Fruit fly (Drosophila melanogaster) whole organism, embryonic: Measurements from ENCODE around the gene CG32564.
A peak's percentile ranks its signal among the peaks of the same experiment; 100 is the strongest.

Experiments
- Abd-B ChIP-seq: fragments of 200-800 bp; sonication (Bioruptor generic); optimal IDR thresholded peaks from 2 replicates; lab custom pipeline; 2018; ENCODE audit warnings: missing biosample characterization, mild to moderate bottlenecking, missing genetic modification characterization, moderate library complexity
- Awh ChIP-seq: fragments of 200-800 bp; sonication (Bioruptor generic); IDR thresholded peaks from 2 replicates; pipeline ENCODE4, ENCODE4 v1.3.6; 2022; ENCODE audit warnings: missing biosample characterization, missing genetic modification characterization
- CG13123 ChIP-seq: fragments of 200-800 bp; sonication (Bioruptor generic); optimal IDR thresholded peaks from 2 replicates; lab custom pipeline; 2016; ENCODE audit warnings: missing biosample characterization, missing genetic modification characterization
- CG18476 ChIP-seq: fragments of 200-800 bp; sonication (Bioruptor generic); optimal IDR thresholded peaks from 2 replicates; lab custom pipeline; 2016; ENCODE audit warnings: missing biosample characterization, mild to moderate bottlenecking, missing genetic modification characterization
- CG30403 ChIP-seq: fragments of 200-800 bp; sonication (Bioruptor generic); optimal IDR thresholded peaks from 3 replicates; lab custom pipeline; 2016; ENCODE audit warnings: missing biosample characterization, missing genetic modification characterization
- CG4404 ChIP-seq: fragments of 200-800 bp; sonication (Bioruptor generic); IDR thresholded peaks from 2 replicates; pipeline ENCODE4 v1.3.6; 2022; ENCODE audit warnings: missing biosample characterization, missing genetic modification characterization
- CG4707 ChIP-seq: fragments of 200-800 bp; sonication (Bioruptor generic); optimal IDR thresholded peaks from 2 replicates; lab custom pipeline; 2018; ENCODE audit warnings: missing biosample characterization, mild to moderate bottlenecking, missing genetic modification characterization, moderate library complexity
- CG7839 ChIP-seq: fragments of 200-800 bp; sonication (Bioruptor generic); optimal IDR thresholded peaks from 3 replicates; lab custom pipeline; 2018; ENCODE audit warnings: missing biosample characterization, mild to moderate bottlenecking, missing genetic modification characterization, moderate library complexity
- CG8290 ChIP-seq, 3 experiments: fragments of 200-800 bp; sonication (Bioruptor generic); optimal IDR thresholded peaks; 2 replicates each; lab custom pipeline; 2016 to 2019; ENCODE audit warnings: missing biosample characterization in 3 of 3, missing genetic modification characterization in 3 of 3, mild to moderate bottlenecking in 2 of 3, moderate library complexity in 1 of 3
- CG8388 ChIP-seq: fragments of 200-800 bp; sonication (Bioruptor generic); optimal IDR thresholded peaks from 2 replicates; lab custom pipeline; 2019; ENCODE audit warnings: missing biosample characterization, mild to moderate bottlenecking, missing genetic modification characterization, moderate library complexity
- CG9437 ChIP-seq: fragments of 200-800 bp; sonication (Bioruptor generic); optimal IDR thresholded peaks from 2 replicates; lab custom pipeline; 2018; ENCODE audit warnings: missing biosample characterization, mild to moderate bottlenecking, missing genetic modification characterization
- CG9876 ChIP-seq: fragments of 200-800 bp; sonication (Bioruptor generic); optimal IDR thresholded peaks from 2 replicates; lab custom pipeline; 2016; ENCODE audit warnings: missing biosample characterization, missing genetic modification characterization
- Dad ChIP-seq: fragments of 200-800 bp; sonication (Bioruptor generic); optimal IDR thresholded peaks from 3 replicates; lab custom pipeline; 2016; ENCODE audit warnings: missing biosample characterization, missing genetic modification characterization
- Dek ChIP-seq: fragments of 200-800 bp; sonication (Bioruptor generic); optimal IDR thresholded peaks from 3 replicates; lab custom pipeline; 2019; ENCODE audit warnings: missing biosample characterization, mild to moderate bottlenecking, missing genetic modification characterization, moderate library complexity
- Dip3 ChIP-seq: fragments of 200-800 bp; sonication (Bioruptor generic); optimal IDR thresholded peaks from 3 replicates; lab custom pipeline; 2016; ENCODE audit warnings: missing biosample characterization, missing genetic modification characterization
- Eip74EF ChIP-seq, 2 experiments: fragments of 200-800 bp in 1 of 2; fragments of >200 bp in 1 of 2; sonication (Bioruptor generic) in 1 of 2; optimal IDR thresholded peaks; 2 replicates each; lab custom pipeline; 2017 to 2019; ENCODE audit warnings: missing biosample characterization in 2 of 2, missing genetic modification characterization in 2 of 2, mild to moderate bottlenecking in 1 of 2, moderate library complexity in 1 of 2
- Ets65A ChIP-seq: fragments of 200-800 bp; sonication (Bioruptor generic); peaks from one replicate; lab custom pipeline; 2016; ENCODE audit warnings: missing biosample characterization, missing genetic modification characterization
- Ets97D ChIP-seq: fragments of 200-800 bp; sonication (Bioruptor generic); optimal IDR thresholded peaks from 3 replicates; lab custom pipeline; 2016; ENCODE audit warnings: missing biosample characterization, missing genetic modification characterization
- HmgD ChIP-seq: fragments of 200-800 bp; sonication (Bioruptor generic); optimal IDR thresholded peaks from 3 replicates; lab custom pipeline; 2016; ENCODE audit warnings: missing biosample characterization, missing genetic modification characterization
- Hr78 ChIP-seq, 2 experiments: fragments of 200-800 bp in 1 of 2; fragments of >200 bp in 1 of 2; sonication (Bioruptor generic) in 1 of 2; optimal IDR thresholded peaks; 2 replicates each; lab custom pipeline; 2017 to 2019; ENCODE audit warnings: missing biosample characterization in 2 of 2, missing genetic modification characterization in 2 of 2, mild to moderate bottlenecking in 1 of 2, moderate library complexity in 1 of 2
- Mad ChIP-seq: fragments of 200-800 bp; sonication (Bioruptor generic); optimal IDR thresholded peaks from 2 replicates; lab custom pipeline; 2016; ENCODE audit warnings: missing biosample characterization, missing genetic modification characterization
- PHDP ChIP-seq: fragments of 200-800 bp; sonication (Bioruptor generic); optimal IDR thresholded peaks from 3 replicates; lab custom pipeline; 2018; ENCODE audit warnings: missing biosample characterization, mild to moderate bottlenecking, missing genetic modification characterization, moderate library complexity
- Pdp1 ChIP-seq, 2 experiments: fragments of 200-800 bp; sonication (Bioruptor generic); optimal IDR thresholded peaks; 3 replicates each; lab custom pipeline; 2016; ENCODE audit warnings: missing biosample characterization in 2 of 2, missing genetic modification characterization in 2 of 2, mild to moderate bottlenecking in 1 of 2, moderate library complexity in 1 of 2
- Vsx1 ChIP-seq: fragments of 200-800 bp; sonication (Bioruptor generic); optimal IDR thresholded peaks from 2 replicates; lab custom pipeline; 2017; ENCODE audit warnings: missing biosample characterization, mild to moderate bottlenecking, missing genetic modification characterization, missing genetic modification reagents
- Xbp1 ChIP-seq: fragments of 200-800 bp; sonication (Bioruptor generic); optimal IDR thresholded peaks from 3 replicates; lab custom pipeline; 2016; ENCODE audit warnings: missing biosample characterization, mild to moderate bottlenecking, missing genetic modification characterization
- az2 ChIP-seq: fragments of 200-800 bp; sonication (Bioruptor generic); optimal IDR thresholded peaks from 3 replicates; lab custom pipeline; 2016; ENCODE audit warnings: missing biosample characterization, missing genetic modification characterization
- bab2 ChIP-seq: fragments of 200-800 bp; sonication (Bioruptor generic); optimal IDR thresholded peaks from 2 replicates; lab custom pipeline; 2016; ENCODE audit warnings: missing biosample characterization, missing genetic modification characterization
- bbx ChIP-seq: fragments of 200-800 bp; sonication (Bioruptor generic); IDR thresholded peaks from 2 replicates; pipeline ENCODE4 v1.3.6; 2022; ENCODE audit warnings: missing biosample characterization, missing genetic modification characterization; ENCODE audit not compliant: partially characterized antibody
- chn ChIP-seq: fragments of 200-800 bp; sonication (Bioruptor generic); optimal IDR thresholded peaks from 2 replicates; lab custom pipeline; 2016; ENCODE audit warnings: missing biosample characterization, missing genetic modification characterization
- dmrt11E ChIP-seq: fragments of 200-800 bp; sonication (Bioruptor generic); optimal IDR thresholded peaks from 3 replicates; lab custom pipeline; 2018; ENCODE audit warnings: missing biosample characterization, mild to moderate bottlenecking, missing genetic modification characterization, moderate library complexity
- en ChIP-seq: fragments of 200-800 bp; sonication (Bioruptor generic); optimal IDR thresholded peaks from 2 replicates; lab custom pipeline; 2016; ENCODE audit warnings: missing biosample characterization, missing genetic modification characterization
- esg ChIP-seq: fragments of 200-800 bp; sonication (Bioruptor generic); conservative IDR thresholded peaks from 2 replicates; pipeline ENCODE4 v1.3.6; 2022; ENCODE audit warnings: missing biosample characterization, missing genetic modification characterization
- fu2 ChIP-seq: fragments of 200-800 bp; sonication (Bioruptor generic); optimal IDR thresholded peaks from 2 replicates; lab custom pipeline; 2016; ENCODE audit warnings: missing biosample characterization, missing genetic modification characterization
- grau ChIP-seq: fragments of 200-800 bp; optimal IDR thresholded peaks from 3 replicates; lab custom pipeline; 2019; ENCODE audit warnings: missing biosample characterization, mild to moderate bottlenecking, missing genetic modification characterization, moderate library complexity
- grn ChIP-seq: fragments of 200-800 bp; sonication (Bioruptor generic); optimal IDR thresholded peaks from 3 replicates; lab custom pipeline; 2017; ENCODE audit warnings: missing biosample characterization, missing genetic modification characterization
- ind ChIP-seq: fragments of 200-800 bp; sonication (Bioruptor generic); optimal IDR thresholded peaks from 3 replicates; lab custom pipeline; 2016; ENCODE audit warnings: missing biosample characterization, missing genetic modification characterization
- jumu ChIP-seq: fragments of 200-800 bp; sonication (Bioruptor generic); optimal IDR thresholded peaks from 3 replicates; lab custom pipeline; 2016; ENCODE audit warnings: missing biosample characterization, missing genetic modification characterization
- lilli ChIP-seq: fragments of 200-800 bp; sonication (Bioruptor generic); optimal IDR thresholded peaks from 3 replicates; lab custom pipeline; 2016; ENCODE audit warnings: missing biosample characterization, missing genetic modification characterization
- lola ChIP-seq, 3 experiments: fragments of >200 bp in 2 of 3; fragments of 200-800 bp in 1 of 3; sonication (Bioruptor generic) in 1 of 3; optimal IDR thresholded peaks; 2 replicates each; lab custom pipeline; 2017 to 2019; ENCODE audit warnings: missing biosample characterization in 3 of 3, missing genetic modification characterization in 3 of 3, mild to moderate bottlenecking in 1 of 3, moderate library complexity in 1 of 3
- luna ChIP-seq: fragments of 200-800 bp; sonication (Bioruptor generic); optimal IDR thresholded peaks from 2 replicates; lab custom pipeline; 2016; ENCODE audit warnings: missing biosample characterization, missing genetic modification characterization
- maf-S ChIP-seq: fragments of 200-800 bp; sonication (Bioruptor generic); optimal IDR thresholded peaks from 2 replicates; lab custom pipeline; 2016; ENCODE audit warnings: missing biosample characterization, missing genetic modification characterization
- pita ChIP-seq: fragments of 200-800 bp; sonication (Bioruptor generic); optimal IDR thresholded peaks from 2 replicates; lab custom pipeline; 2017; ENCODE audit warnings: missing biosample characterization, mild to moderate bottlenecking, missing genetic modification characterization
- pum ChIP-seq: fragments of 200-800 bp; sonication (Bioruptor generic); optimal IDR thresholded peaks from 2 replicates; lab custom pipeline; 2016; ENCODE audit warnings: missing biosample characterization, missing genetic modification characterization
- ranshi ChIP-seq: fragments of 200-800 bp; sonication (Bioruptor generic); IDR thresholded peaks from 2 replicates; pipeline ENCODE4 v1.3.6; 2022; ENCODE audit warnings: missing biosample characterization, missing genetic modification characterization
- rib ChIP-seq: fragments of 200-800 bp; sonication (Bioruptor generic); IDR thresholded peaks from 2 replicates; pipeline ENCODE4 v1.3.6; 2022; ENCODE audit warnings: missing biosample characterization, missing genetic modification characterization
- sens ChIP-seq: fragments of 200-800 bp; sonication (Bioruptor generic); peaks from one replicate; lab custom pipeline; 2016; ENCODE audit warnings: missing biosample characterization, missing genetic modification characterization
- slp2 ChIP-seq: fragments of 200-800 bp; sonication (Bioruptor generic); optimal IDR thresholded peaks from 2 replicates; lab custom pipeline; 2016; ENCODE audit warnings: missing biosample characterization, missing genetic modification characterization
- unc-4 ChIP-seq: fragments of 200-800 bp; sonication (Bioruptor generic); IDR thresholded peaks from 2 replicates; pipeline ENCODE4 v1.3.6; 2022; ENCODE audit warnings: missing biosample characterization, missing genetic modification characterization; ENCODE audit not compliant: partially characterized antibody
- vvl ChIP-seq: fragments of 200-800 bp; sonication (Bioruptor generic); IDR thresholded peaks from 2 replicates; pipeline ENCODE4 v1.3.6; 2022; ENCODE audit warnings: missing biosample characterization, missing genetic modification characterization

Gene CG32564

dm6 chrX:17229475-17230169, 23.4 kb downstream of the CG32564 start (continued):
- no peak for TF ChIP-seq Dek (tag; lab: Kevin White, UChicago)
- TF ChIP-seq Hr78 (GFP tag; optimal IDR thresholded peaks at IDR 0.05; lab: Kevin White, UChicago): peak in 1 of 2 experiments; percentile 49
- peak; percentile 16 for TF ChIP-seq pita (GFP tag; lab: Kevin White, UChicago)
- peak; percentile 37 for TF ChIP-seq CG7839 (tag; lab: Kevin White, UChicago)
- peak; percentile 38 for TF ChIP-seq grau (tag; lab: Kevin White, UChicago)
- peak; percentile 37 for TF ChIP-seq chn (GFP tag; lab: Kevin White, UChicago)
- no peak for TF ChIP-seq grn (GFP tag; lab: Kevin White, UChicago)
- TF ChIP-seq ind (GFP tag; lab: Kevin White, UChicago): no peak
- TF ChIP-seq HmgD: no peak
- TF ChIP-seq jumu (GFP tag; lab: Kevin White, UChicago): peak; percentile 38
- TF ChIP-seq Mad (GFP tag; lab: Kevin White, UChicago): peak; percentile 29
- no peak for TF ChIP-seq CG13123 (GFP tag; lab: Kevin White, UChicago)
- TF ChIP-seq CG8290 (GFP tag; optimal IDR thresholded peaks at IDR 0.05; lab: Kevin White, UChicago): no peak
- peak in 1 of 2 experiments; percentile 39 for TF ChIP-seq CG8290 (tag; optimal IDR thresholded peaks at IDR 0.05; lab: Kevin White, UChicago)
- no peak for TF ChIP-seq maf-S (GFP tag; lab: Kevin White, UChicago)
- TF ChIP-seq CG18476 (GFP tag; lab: Kevin White, UChicago): no peak
- TF ChIP-seq CG4707 (GFP tag; lab: Kevin White, UChicago): no peak
- TF ChIP-seq fu2 (GFP tag; lab: Kevin White, UChicago): no peak
- peak; percentile 42 for TF ChIP-seq lilli
- TF ChIP-seq CG8388 (GFP tag; lab: Kevin White, UChicago): no peak
- no peak for TF ChIP-seq ranshi (GFP tag; lab: Robert Waterston, UW)
- TF ChIP-seq en (GFP tag; lab: Kevin White, UChicago): no peak
- no peak for TF ChIP-seq bbx (GFP tag; lab: Robert Waterston, UW)
- TF ChIP-seq Ets65A (GFP tag; lab: Kevin White, UChicago): peak; percentile 15
- TF ChIP-seq PHDP (tag; lab: Kevin White, UChicago): peak; percentile 9
- peak; percentile 54 for TF ChIP-seq dmrt11E (tag; lab: Kevin White, UChicago)
- TF ChIP-seq esg: no peak
- no peak for TF ChIP-seq Dad
- peak; percentile 76 for TF ChIP-seq sens (GFP tag; lab: Kevin White, UChicago)
- peak; percentile 3 for TF ChIP-seq Vsx1
- TF ChIP-seq Xbp1 (GFP tag; lab: Kevin White, UChicago): peak; percentile 34
- peak; percentile 9 for TF ChIP-seq slp2 (GFP tag; lab: Kevin White, UChicago)
- peak in 1 of 2 experiments; percentile 78 for TF ChIP-seq Eip74EF (GFP tag; optimal IDR thresholded peaks at IDR 0.05; lab: Kevin White, UChicago)
- peak; percentile 27 for TF ChIP-seq CG9876
- peak; percentile 18 to 53 for TF ChIP-seq Pdp1 (GFP tag; optimal IDR thresholded peaks at IDR 0.05; lab: Kevin White, UChicago)
- TF ChIP-seq Abd-B: peak; percentile 34
- TF ChIP-seq CG9437: no peak
- TF ChIP-seq CG30403 (GFP tag; lab: Kevin White, UChicago): peak; percentile 30
- peak; percentile 17 for TF ChIP-seq pum (GFP tag; lab: Kevin White, UChicago)
- TF ChIP-seq CG4404 (GFP tag; lab: Robert Waterston, UW): no peak
- peak; percentile 30 for TF ChIP-seq bab2
- TF ChIP-seq luna (GFP tag; lab: Kevin White, UChicago): no peak
- TF ChIP-seq vvl (GFP tag; lab: Robert Waterston, UW): no peak
- TF ChIP-seq Ets97D (GFP tag; lab: Kevin White, UChicago): no peak
- peak in 1 of 3 experiments; percentile 61 for TF ChIP-seq lola (GFP tag; optimal IDR thresholded peaks at IDR 0.05; lab: Kevin White, UChicago)
- TF ChIP-seq Dip3 (GFP tag; lab: Kevin White, UChicago): no peak
- peak; percentile 26 for TF ChIP-seq az2 (GFP tag; lab: Kevin White, UChicago)
- TF ChIP-seq rib (GFP tag; lab: Robert Waterston, UW): no peak
- peak; percentile 53; the same call in 1 of the 2 replicates for TF ChIP-seq Awh (GFP tag; lab: Robert Waterston, UW)
- no peak for TF ChIP-seq unc-4 (GFP tag; lab: Robert Waterston, UW)
